Worm (Caenorhabditis elegans) whole organism, young adult: Measurements from ENCODE around the gene pas-2.

Source experiments
- B0019.2 ChIP-seq: fragments of 200-800 bp; sonication (Bioruptor generic); conservative IDR thresholded peaks from 2 replicates; pipeline ENCODE4 v1.3.6; 2022; ENCODE audit warnings: missing genetic modification reagents, missing genetic modification characterization, missing compliant biosample characterization
- B0035.1 ChIP-seq: sonication (generic microtip); optimal IDR thresholded peaks from 2 replicates; lab custom pipeline; 2016; ENCODE audit warnings: missing genetic modification characterization, mild to moderate bottlenecking, missing compliant biosample characterization, missing genotype, missing genetic modification reagents
- B0336.3 ChIP-seq: fragments of 200-800 bp; sonication (Bioruptor generic); IDR thresholded peaks from 2 replicates; pipeline ENCODE4 v1.3.6; 2022; ENCODE audit warnings: missing genetic modification characterization, missing compliant biosample characterization
- C17E4.6 ChIP-seq: fragments of 200-800 bp; sonication (Bioruptor generic); IDR thresholded peaks from 2 replicates; pipeline ENCODE4 v1.3.6; 2022; ENCODE audit warnings: missing genetic modification reagents, missing genetic modification characterization, missing compliant biosample characterization
- D2030.7 ChIP-seq: fragments of 200-800 bp; sonication (Bioruptor generic); IDR thresholded peaks from 2 replicates; pipeline ENCODE4 v1.3.6; 2022; ENCODE audit warnings: missing genetic modification reagents, missing genetic modification characterization, missing compliant biosample characterization
- F57C9.4 ChIP-seq: sonication (generic microtip); optimal IDR thresholded peaks from 2 replicates; lab custom pipeline; 2017; ENCODE audit warnings: mild to moderate bottlenecking, missing genetic modification characterization, missing compliant biosample characterization
- Y53F4B.3 ChIP-seq: fragments of 200-800 bp; sonication (Bioruptor generic); IDR thresholded peaks from 2 replicates; pipeline ENCODE4 v1.3.6; 2022; ENCODE audit warnings: missing genetic modification reagents, missing genetic modification characterization, missing compliant biosample characterization
- ama-1 ChIP-seq, 3 experiments: fragments of 150-350 bp in 1 of 3; sonication (generic microtip) in 2 of 3; optimal IDR thresholded peaks; 2 replicates each; lab custom pipeline; 2014 to 2018; ENCODE audit warnings: missing biosample characterization in 2 of 3, missing genetic modification characterization in 2 of 3, missing genetic modification reagents in 2 of 3
- aptf-2 ChIP-seq: fragments of 200-800 bp; sonication (Bioruptor generic); conservative IDR thresholded peaks from 2 replicates; pipeline ENCODE4 v1.3.6; 2022; ENCODE audit warnings: missing genetic modification reagents, missing genetic modification characterization, missing compliant biosample characterization
- bed-2 ChIP-seq: fragments of 200-800 bp; sonication (Bioruptor generic); IDR thresholded peaks from 2 replicates; pipeline ENCODE4 v1.3.6; 2022; ENCODE audit warnings: missing genetic modification reagents, missing genetic modification characterization, missing compliant biosample characterization
- cebp-1 ChIP-seq, 2 experiments: fragments of 200-800 bp in 1 of 2; sonication (Bioruptor generic) in 1 of 2; sonication (generic microtip) in 1 of 2; IDR thresholded peaks in 1 of 2; optimal IDR thresholded peaks in 1 of 2; 2 replicates each; pipeline versions ENCODE4 v1.3.6 to Lab custom; 2017 to 2022; ENCODE audit warnings: missing compliant biosample characterization in 2 of 2, missing genetic modification characterization in 2 of 2, mild to moderate bottlenecking in 1 of 2, missing genetic modification reagents in 1 of 2, moderate library complexity in 1 of 2
- cebp-2 ChIP-seq: fragments of 200-800 bp; sonication (Bioruptor generic); IDR thresholded peaks from 2 replicates; pipeline ENCODE4 v1.3.6; 2022; ENCODE audit warnings: missing genetic modification characterization, missing compliant biosample characterization
- ceh-79 ChIP-seq: sonication (generic microtip); optimal IDR thresholded peaks from 2 replicates; lab custom pipeline; 2017; ENCODE audit warnings: mild to moderate bottlenecking, missing genetic modification characterization, missing compliant biosample characterization
- ceh-91 ChIP-seq: fragments of 200-800 bp; sonication (Bioruptor generic); IDR thresholded peaks from 2 replicates; pipeline ENCODE4 v1.3.6; 2022; ENCODE audit warnings: missing genetic modification reagents, missing genetic modification characterization, missing compliant biosample characterization
- dpl-1 ChIP-seq: fragments of 150-350 bp; optimal IDR thresholded peaks from 2 replicates; lab custom pipeline; 2014; ENCODE audit warnings: missing biosample characterization, missing genetic modification reagents, missing genetic modification characterization
- efl-1 ChIP-seq: fragments of 150-350 bp; optimal IDR thresholded peaks from 2 replicates; lab custom pipeline; 2014; ENCODE audit warnings: missing biosample characterization, missing genetic modification reagents, missing genetic modification characterization
- egrh-3 ChIP-seq: fragments of 200-800 bp; sonication (Bioruptor generic); IDR thresholded peaks from 2 replicates; pipeline ENCODE4 v1.3.6; 2022; ENCODE audit warnings: missing genetic modification reagents, missing genetic modification characterization, missing compliant biosample characterization
- ekl-4 ChIP-seq: fragments of 200-800 bp; sonication (Bioruptor generic); IDR thresholded peaks from 2 replicates; pipeline ENCODE4 v1.3.6; 2022; ENCODE audit warnings: missing genetic modification reagents, missing genetic modification characterization, missing compliant biosample characterization
- ets-4 ChIP-seq: fragments of 200-800 bp; sonication (Bioruptor generic); optimal IDR thresholded peaks from 2 replicates; lab custom pipeline; 2018; ENCODE audit warnings: mild to moderate bottlenecking, missing genetic modification characterization, missing compliant biosample characterization
- hmg-1.2 ChIP-seq: fragments of 200-800 bp; sonication (Bioruptor generic); IDR thresholded peaks from 2 replicates; pipeline ENCODE4 v1.3.6; 2022; ENCODE audit warnings: missing genetic modification reagents, missing genetic modification characterization, missing compliant biosample characterization
- hmg-20 ChIP-seq: fragments of 200-800 bp; sonication (Bioruptor generic); IDR thresholded peaks from 2 replicates; pipeline ENCODE4 v1.3.6; 2022; ENCODE audit warnings: missing genetic modification reagents, missing genetic modification characterization, missing compliant biosample characterization
- lin-35 ChIP-seq, 3 experiments: fragments of 150-350 bp in 2 of 3; sonication (generic microtip) in 1 of 3; optimal IDR thresholded peaks; 2 replicates each; lab custom pipeline; 2014 to 2018; ENCODE audit warnings: missing biosample characterization in 3 of 3, missing genetic modification characterization in 3 of 3, missing genetic modification reagents in 3 of 3
- lin-40 ChIP-seq: sonication (generic microtip); optimal IDR thresholded peaks from 2 replicates; lab custom pipeline; 2016; ENCODE audit warnings: missing genetic modification characterization, mild to moderate bottlenecking, missing compliant biosample characterization, missing genotype, missing genetic modification reagents
- lin-54 ChIP-seq: fragments of 200-800 bp; sonication (Bioruptor generic); optimal IDR thresholded peaks from 2 replicates; lab custom pipeline; 2018; ENCODE audit warnings: mild to moderate bottlenecking, missing genetic modification characterization, missing compliant biosample characterization
- madf-3 ChIP-seq: fragments of 200-800 bp; sonication (Bioruptor generic); IDR thresholded peaks from 2 replicates; pipeline ENCODE4 v1.3.6; 2022; ENCODE audit warnings: missing genetic modification reagents, missing genetic modification characterization, missing compliant biosample characterization
- madf-6 ChIP-seq: fragments of 200-800 bp; sonication (Bioruptor generic); IDR thresholded peaks from 2 replicates; pipeline ENCODE4 v1.3.6; 2022; ENCODE audit warnings: missing genetic modification reagents, missing genetic modification characterization, missing compliant biosample characterization
- nfya-2 ChIP-seq: fragments of 200-800 bp; sonication (Bioruptor generic); IDR thresholded peaks from 2 replicates; pipeline ENCODE4 v1.3.6; 2022; ENCODE audit warnings: missing genetic modification reagents, missing genetic modification characterization, missing compliant biosample characterization
- nhr-179 ChIP-seq: sonication (generic microtip); optimal IDR thresholded peaks from 2 replicates; lab custom pipeline; 2016; ENCODE audit warnings: mild to moderate bottlenecking, missing genetic modification characterization, missing compliant biosample characterization
- nhr-27 ChIP-seq: fragments of 200-800 bp; sonication (Bioruptor generic); optimal IDR thresholded peaks from 2 replicates; lab custom pipeline; 2018; ENCODE audit warnings: mild to moderate bottlenecking, missing genetic modification characterization, moderate library complexity, missing compliant biosample characterization
- nhr-90 ChIP-seq: sonication (generic microtip); optimal IDR thresholded peaks from 2 replicates; lab custom pipeline; 2016; ENCODE audit warnings: missing genotype, mild to moderate bottlenecking, missing genetic modification characterization, missing compliant biosample characterization
- rcor-1 ChIP-seq: fragments of 200-800 bp; sonication (Bioruptor generic); IDR thresholded peaks from 2 replicates; pipeline ENCODE4 v1.3.6; 2022; ENCODE audit warnings: missing genetic modification reagents, missing genetic modification characterization, missing compliant biosample characterization
- rec-8 ChIP-seq, 2 experiments: sonication (generic microtip); optimal IDR thresholded peaks; 2 replicates each; lab custom pipeline; 2016; ENCODE audit warnings: mild to moderate bottlenecking in 2 of 2, missing genetic modification characterization in 2 of 2, missing genetic modification reagents in 2 of 2, missing genotype in 2 of 2, missing biosample characterization in 1 of 2, missing compliant biosample characterization in 1 of 2, moderate library complexity in 1 of 2
- sea-2 ChIP-seq: fragments of 200-800 bp; sonication (Bioruptor generic); IDR thresholded peaks from 2 replicates; pipeline ENCODE4 v1.3.6; 2022; ENCODE audit warnings: missing genetic modification characterization, missing compliant biosample characterization
- snpc-1.1 ChIP-seq: sonication (generic microtip); optimal IDR thresholded peaks from 2 replicates; lab custom pipeline; 2017; ENCODE audit warnings: missing genetic modification characterization, mild to moderate bottlenecking, missing compliant biosample characterization, antibody characterized with exemption, moderate library complexity, missing genotype, missing genetic modification reagents; ENCODE audit not compliant: insufficient read depth
- snpc-1.3 ChIP-seq: sonication (generic microtip); optimal IDR thresholded peaks from 2 replicates; lab custom pipeline; 2017; ENCODE audit warnings: missing genetic modification characterization, mild to moderate bottlenecking, missing compliant biosample characterization, antibody characterized with exemption, moderate library complexity, missing genotype, missing genetic modification reagents; ENCODE audit not compliant: insufficient read depth
- somi-1 ChIP-seq: fragments of 200-800 bp; sonication (Bioruptor generic); optimal IDR thresholded peaks from 2 replicates; lab custom pipeline; 2018; ENCODE audit warnings: mild to moderate bottlenecking, missing genetic modification characterization, missing compliant biosample characterization
- tbp1 ChIP-seq: fragments of 200-800 bp; sonication (Bioruptor generic); optimal IDR thresholded peaks from 2 replicates; lab custom pipeline; 2018; ENCODE audit warnings: mild to moderate bottlenecking, missing genetic modification characterization, missing compliant biosample characterization
- unc-130 ChIP-seq: sonication (generic microtip); optimal IDR thresholded peaks from 2 replicates; lab custom pipeline; 2016; ENCODE audit warnings: missing genetic modification reagents, missing genetic modification characterization, missing compliant biosample characterization
- xnd-1 ChIP-seq: sonication (generic microtip); optimal IDR thresholded peaks from 2 replicates; lab custom pipeline; 2016; ENCODE audit warnings: missing genotype, missing genetic modification reagents, missing genetic modification characterization, missing compliant biosample characterization
- ztf-25 ChIP-seq: fragments of 200-800 bp; sonication (Bioruptor generic); IDR thresholded peaks from 2 replicates; pipeline ENCODE4 v1.3.6; 2022; ENCODE audit warnings: missing genetic modification reagents, missing genetic modification characterization, missing compliant biosample characterization

Gene pas-2

ce11 chrV:10807862-10808327 lies 37.7 kb downstream of the pas-2 start, which contains the start of gene plrg-1 (continued):
- TF ChIP-seq ztf-25 (GFP tag; lab: Robert Waterston, UW) (0 out of 2 replicates have a peak, but pooled peaks have one; percentile 73), cebp-2 (GFP tag; lab: Robert Waterston, UW) (0 out of 2 replicates have a peak, but pooled peaks have one; percentile 74), ama-1 (optimal IDR thresholded peaks at IDR 0.05; lab: Kevin White, UChicago) (no peak), ama-1 (GFP tag; optimal IDR thresholded peaks at IDR 0.05; lab: Kevin White, UChicago) (no peak), madf-6 (GFP tag; lab: Robert Waterston, UW) (peak; percentile 86)

ce11 chrV:10811763-10812162 lies 41.6 kb downstream of the pas-2 start, which contains the start of gene C29A12.22:
TSS of gene C29A12.22 (plus strand) at chrV:10812063.
- TF ChIP-seq nhr-27 (tag; lab: Kevin White, UChicago) (no peak), cebp-2 (GFP tag; lab: Robert Waterston, UW) (no peak), bed-2 (GFP tag; lab: Robert Waterston, UW) (no peak), nfya-2 (GFP tag; lab: Robert Waterston, UW) (no peak), sea-2 (GFP tag; lab: Robert Waterston, UW) (no peak), ama-1 (optimal IDR thresholded peaks at IDR 0.05; lab: Kevin White, UChicago) (no peak), ama-1 (GFP tag; optimal IDR thresholded peaks at IDR 0.05; lab: Kevin White, UChicago) (no peak), D2030.7 (GFP tag; lab: Robert Waterston, UW) (no peak), nhr-90 (tag; lab: Kevin White, UChicago) (no peak), unc-130 (no peak), B0336.3 (no peak), rec-8 (tag; optimal IDR thresholded peaks at IDR 0.05; lab: Kevin White, UChicago) (no peak), snpc-1.1 (no peak), cebp-1 (GFP tag; IDR thresholded peaks at IDR 0.05; lab: Robert Waterston, UW) (no peak), cebp-1 (tag; optimal IDR thresholded peaks at IDR 0.05; lab: Kevin White, UChicago) (no peak), somi-1 (no peak), ceh-91 (GFP tag; lab: Robert Waterston, UW) (no peak), B0019.2 (GFP tag; lab: Robert Waterston, UW) (no peak)
- TF ChIP-seq, all 124 proteins: peak for 0

ce11 chrV:10813425-10814156 lies 43.4 kb downstream of the pas-2 start, which contains the start of the genes C29A12.1 and lig-1:
TSS of gene C29A12.1 (minus strand) at chrV:10813487.
TSS of gene lig-1 (plus strand) at chrV:10814106.
- TF ChIP-seq aptf-2 (GFP tag; lab: Robert Waterston, UW) (no peak), ama-1 (optimal IDR thresholded peaks at IDR 0.05; lab: Kevin White, UChicago) (no peak), ama-1 (GFP tag; optimal IDR thresholded peaks at IDR 0.05; lab: Kevin White, UChicago) (no peak), hmg-20 (GFP tag; lab: Robert Waterston, UW) (no peak), ekl-4 (GFP tag; lab: Robert Waterston, UW) (peak; percentile 25; the same call in 1 of the 2 replicates), ceh-91 (GFP tag; lab: Robert Waterston, UW) (peak; percentile 86), ceh-79 (tag; lab: Kevin White, UChicago) (no peak), B0019.2 (GFP tag; lab: Robert Waterston, UW) (no peak; the same call in 1 of the 2 replicates), F57C9.4 (no peak), B0035.1 (tag; lab: Kevin White, UChicago) (no peak), ets-4 (no peak), snpc-1.3 (tag; lab: Kevin White, UChicago) (no peak), madf-3 (GFP tag; lab: Robert Waterston, UW) (peak; percentile 83), lin-35 (GFP tag; optimal IDR thresholded peaks at IDR 0.05; lab: Kevin White, UChicago) (no peak), nhr-179 (tag; lab: Kevin White, UChicago) (no peak), lin-40 (tag; lab: Kevin White, UChicago) (no peak), tbp1 (GFP tag; lab: Kevin White, UChicago) (no peak), madf-6 (GFP tag; lab: Robert Waterston, UW) (peak; percentile 83), xnd-1 (tag; lab: Kevin White, UChicago) (peak; percentile 54), dpl-1 (GFP tag; lab: Kevin White, UChicago) (peak; percentile 30), rcor-1 (GFP tag; lab: Robert Waterston, UW) (peak; percentile 45; the same call in 1 of the 2 replicates), nhr-90 (tag; lab: Kevin White, UChicago) (no peak), efl-1 (GFP tag; lab: Kevin White, UChicago) (peak; percentile 70), Y53F4B.3 (GFP tag; lab: Robert Waterston, UW) (no peak), lin-54 (GFP tag; lab: Kevin White, UChicago) (peak; percentile 55), egrh-3 (GFP tag; lab: Robert Waterston, UW) (no peak), C17E4.6 (no peak), hmg-1.2 (GFP tag; lab: Robert Waterston, UW) (peak; percentile 66; the same call in 1 of the 2 replicates)
